Worm (Caenorhabditis elegans) whole organism, young adult: ENCODE measurements around the gene ZK688.4.

Experiments
- B0019.2 ChIP-seq: fragments of 200-800 bp; sonication (Bioruptor generic); conservative IDR thresholded peaks from 2 replicates; pipeline ENCODE4 v1.3.6; 2022; ENCODE audit warnings: missing genetic modification reagents, missing genetic modification characterization, missing compliant biosample characterization
- B0261.1 ChIP-seq: sonication (generic microtip); optimal IDR thresholded peaks from 2 replicates; lab custom pipeline; 2016; ENCODE audit warnings: mild to moderate bottlenecking, missing genetic modification characterization, moderate library complexity, missing compliant biosample characterization
- B0336.3 ChIP-seq: fragments of 200-800 bp; sonication (Bioruptor generic); IDR thresholded peaks from 2 replicates; pipeline ENCODE4 v1.3.6; 2022; ENCODE audit warnings: missing genetic modification characterization, missing compliant biosample characterization
- C06A6.2 ChIP-seq: fragments of 200-800 bp; sonication (Bioruptor generic); conservative IDR thresholded peaks from 2 replicates; pipeline ENCODE4 v1.3.6; 2022; ENCODE audit warnings: missing genetic modification characterization, missing compliant biosample characterization
- C17E4.6 ChIP-seq: fragments of 200-800 bp; sonication (Bioruptor generic); IDR thresholded peaks from 2 replicates; pipeline ENCODE4 v1.3.6; 2022; ENCODE audit warnings: missing genetic modification reagents, missing genetic modification characterization, missing compliant biosample characterization
- F23B12.7 ChIP-seq: sonication (generic microtip); optimal IDR thresholded peaks from 2 replicates; lab custom pipeline; 2017; ENCODE audit warnings: missing genetic modification characterization, mild to moderate bottlenecking, missing compliant biosample characterization, antibody characterized with exemption, moderate library complexity; ENCODE audit not compliant: insufficient read depth
- F57A8.1 ChIP-seq: fragments of 200-800 bp; sonication (Bioruptor generic); optimal IDR thresholded peaks from 2 replicates; lab custom pipeline; 2018; ENCODE audit warnings: mild to moderate bottlenecking, missing genetic modification characterization, moderate library complexity, missing compliant biosample characterization
- Y53G8AR.9 ChIP-seq: fragments of 200-800 bp; sonication (Bioruptor generic); conservative IDR thresholded peaks from 2 replicates; pipeline ENCODE4 v1.3.6; 2022; ENCODE audit warnings: missing genetic modification reagents, missing genetic modification characterization, missing compliant biosample characterization
- Y79H2A.3 ChIP-seq: fragments of 200-800 bp; sonication (Bioruptor generic); conservative IDR thresholded peaks from 2 replicates; pipeline ENCODE4 v1.3.6; 2022; ENCODE audit warnings: missing genetic modification reagents, missing genetic modification characterization, missing compliant biosample characterization
- Y95B8A.8 ChIP-seq: fragments of 200-800 bp; sonication (Bioruptor generic); IDR thresholded peaks from 2 replicates; pipeline ENCODE4 v1.3.6; 2022; ENCODE audit warnings: missing genetic modification reagents, missing genetic modification characterization, missing compliant biosample characterization
- ZK185.1 ChIP-seq: sonication (generic microtip); optimal IDR thresholded peaks from 2 replicates; lab custom pipeline; 2016; ENCODE audit warnings: mild to moderate bottlenecking, missing genetic modification characterization, missing compliant biosample characterization; ENCODE audit not compliant: poor library complexity, severe bottlenecking
- akir-1 ChIP-seq: fragments of 200-800 bp; sonication (Bioruptor generic); optimal IDR thresholded peaks from 2 replicates; lab custom pipeline; 2018; ENCODE audit warnings: mild to moderate bottlenecking, missing genetic modification characterization, moderate library complexity, missing compliant biosample characterization
- aptf-2 ChIP-seq: fragments of 200-800 bp; sonication (Bioruptor generic); conservative IDR thresholded peaks from 2 replicates; pipeline ENCODE4 v1.3.6; 2022; ENCODE audit warnings: missing genetic modification reagents, missing genetic modification characterization, missing compliant biosample characterization
- aptf-3 ChIP-seq: fragments of 200-800 bp; sonication (Bioruptor generic); IDR thresholded peaks from 2 replicates; pipeline ENCODE4 v1.3.6; 2022; ENCODE audit warnings: missing genetic modification characterization, missing compliant biosample characterization
- athp-1 ChIP-seq: sonication (generic microtip); optimal IDR thresholded peaks from 2 replicates; lab custom pipeline; 2017; ENCODE audit warnings: mild to moderate bottlenecking, missing genetic modification characterization, missing compliant biosample characterization
- attf-6 ChIP-seq: fragments of 200-800 bp; sonication (Bioruptor generic); IDR thresholded peaks from 2 replicates; pipeline ENCODE4 v1.3.6; 2022; ENCODE audit warnings: missing genetic modification reagents, missing genetic modification characterization, missing compliant biosample characterization
- bed-1 ChIP-seq: fragments of 200-800 bp; sonication (Bioruptor generic); IDR thresholded peaks from 2 replicates; pipeline ENCODE4 v1.3.6; 2022; ENCODE audit warnings: missing genetic modification reagents, missing genetic modification characterization, missing compliant biosample characterization
- bed-2 ChIP-seq: fragments of 200-800 bp; sonication (Bioruptor generic); IDR thresholded peaks from 2 replicates; pipeline ENCODE4 v1.3.6; 2022; ENCODE audit warnings: missing genetic modification reagents, missing genetic modification characterization, missing compliant biosample characterization
- cebp-1 ChIP-seq, 2 experiments: fragments of 200-800 bp in 1 of 2; sonication (Bioruptor generic) in 1 of 2; sonication (generic microtip) in 1 of 2; IDR thresholded peaks in 1 of 2; optimal IDR thresholded peaks in 1 of 2; 2 replicates each; pipeline versions ENCODE4 v1.3.6 to Lab custom; 2017 to 2022; ENCODE audit warnings: missing compliant biosample characterization in 2 of 2, missing genetic modification characterization in 2 of 2, mild to moderate bottlenecking in 1 of 2, missing genetic modification reagents in 1 of 2, moderate library complexity in 1 of 2
- ceh-100 ChIP-seq: fragments of 200-800 bp; sonication (Bioruptor generic); IDR thresholded peaks from 2 replicates; pipeline ENCODE4 v1.3.6; 2022; ENCODE audit warnings: missing genetic modification reagents, missing genetic modification characterization, missing compliant biosample characterization
- ceh-27 ChIP-seq: fragments of 200-800 bp; sonication (Bioruptor generic); optimal IDR thresholded peaks from 2 replicates; lab custom pipeline; 2018; ENCODE audit warnings: mild to moderate bottlenecking, missing genetic modification characterization, moderate library complexity, missing compliant biosample characterization
- ceh-40 ChIP-seq: fragments of 200-800 bp; sonication (Bioruptor generic); IDR thresholded peaks from 2 replicates; pipeline ENCODE4 v1.3.6; 2022; ENCODE audit warnings: missing genetic modification characterization, missing compliant biosample characterization
- ceh-58 ChIP-seq: fragments of 200-800 bp; sonication (Bioruptor generic); IDR thresholded peaks from 2 replicates; pipeline ENCODE4 v1.3.6; 2022; ENCODE audit warnings: missing genetic modification characterization, missing compliant biosample characterization
- ceh-79 ChIP-seq: sonication (generic microtip); optimal IDR thresholded peaks from 2 replicates; lab custom pipeline; 2017; ENCODE audit warnings: mild to moderate bottlenecking, missing genetic modification characterization, missing compliant biosample characterization
- dpff-1 ChIP-seq: sonication (generic microtip); optimal IDR thresholded peaks from 2 replicates; lab custom pipeline; 2017; ENCODE audit warnings: mild to moderate bottlenecking, missing genetic modification characterization, missing compliant biosample characterization
- egrh-3 ChIP-seq: fragments of 200-800 bp; sonication (Bioruptor generic); IDR thresholded peaks from 2 replicates; pipeline ENCODE4 v1.3.6; 2022; ENCODE audit warnings: missing genetic modification reagents, missing genetic modification characterization, missing compliant biosample characterization
- hrde-1 ChIP-seq: sonication (generic microtip); optimal IDR thresholded peaks from 2 replicates; lab custom pipeline; 2016; ENCODE audit warnings: missing genetic modification characterization, mild to moderate bottlenecking, missing compliant biosample characterization, moderate library complexity, missing genotype, missing genetic modification reagents, borderline replicate concordance
- hsf-1 ChIP-seq: fragments of 200-800 bp; sonication (Bioruptor generic); IDR thresholded peaks from 2 replicates; pipeline ENCODE4 v1.3.6; 2022; ENCODE audit warnings: missing genetic modification reagents, missing genetic modification characterization, missing compliant biosample characterization
- lin-54 ChIP-seq: fragments of 200-800 bp; sonication (Bioruptor generic); optimal IDR thresholded peaks from 2 replicates; lab custom pipeline; 2018; ENCODE audit warnings: mild to moderate bottlenecking, missing genetic modification characterization, missing compliant biosample characterization
- lsl-1 ChIP-seq: fragments of 200-800 bp; sonication (Bioruptor generic); optimal IDR thresholded peaks from 2 replicates; lab custom pipeline; 2018; ENCODE audit warnings: mild to moderate bottlenecking, missing genetic modification characterization, moderate library complexity, missing compliant biosample characterization
- nfya-2 ChIP-seq: fragments of 200-800 bp; sonication (Bioruptor generic); IDR thresholded peaks from 2 replicates; pipeline ENCODE4 v1.3.6; 2022; ENCODE audit warnings: missing genetic modification reagents, missing genetic modification characterization, missing compliant biosample characterization
- nhr-27 ChIP-seq: fragments of 200-800 bp; sonication (Bioruptor generic); optimal IDR thresholded peaks from 2 replicates; lab custom pipeline; 2018; ENCODE audit warnings: mild to moderate bottlenecking, missing genetic modification characterization, moderate library complexity, missing compliant biosample characterization
- nhr-80 ChIP-seq: sonication (generic microtip); optimal IDR thresholded peaks from 2 replicates; lab custom pipeline; 2016; ENCODE audit warnings: missing genetic modification characterization, missing compliant biosample characterization
- nhr-90 ChIP-seq: sonication (generic microtip); optimal IDR thresholded peaks from 2 replicates; lab custom pipeline; 2016; ENCODE audit warnings: missing genotype, mild to moderate bottlenecking, missing genetic modification characterization, missing compliant biosample characterization
- pbrm-1 ChIP-seq: fragments of 200-800 bp; sonication (Bioruptor generic); IDR thresholded peaks from 2 replicates; pipeline ENCODE4 v1.3.6; 2022; ENCODE audit warnings: missing genetic modification reagents, missing genetic modification characterization, missing compliant biosample characterization
- rpc-1 ChIP-seq, 2 experiments: fragments of 150-350 bp in 1 of 2; sonication (generic microtip) in 1 of 2; optimal IDR thresholded peaks; 2 replicates each; lab custom pipeline; 2014 to 2018; ENCODE audit warnings: missing biosample characterization in 1 of 2, missing genetic modification characterization in 1 of 2, missing genetic modification reagents in 1 of 2, missing genotype in 1 of 2
- sdz-38 ChIP-seq: sonication (generic microtip); optimal IDR thresholded peaks from 2 replicates; lab custom pipeline; 2016; ENCODE audit warnings: missing genotype, missing genetic modification characterization, missing compliant biosample characterization
- snpc-3.4 ChIP-seq: sonication (generic microtip); optimal IDR thresholded peaks from 2 replicates; lab custom pipeline; 2017; ENCODE audit warnings: missing genetic modification characterization, mild to moderate bottlenecking, missing compliant biosample characterization, antibody characterized with exemption, moderate library complexity, missing genotype, missing genetic modification reagents
- sptf-2 ChIP-seq: fragments of 200-800 bp; sonication (Bioruptor generic); optimal IDR thresholded peaks from 2 replicates; lab custom pipeline; 2018; ENCODE audit warnings: mild to moderate bottlenecking, missing genetic modification characterization, missing compliant biosample characterization
- tbp1 ChIP-seq: fragments of 200-800 bp; sonication (Bioruptor generic); optimal IDR thresholded peaks from 2 replicates; lab custom pipeline; 2018; ENCODE audit warnings: mild to moderate bottlenecking, missing genetic modification characterization, missing compliant biosample characterization
- tbx-9 ChIP-seq: sonication (generic microtip); optimal IDR thresholded peaks from 2 replicates; lab custom pipeline; 2016; ENCODE audit warnings: borderline replicate concordance, missing genetic modification characterization, inconsistent platforms, missing compliant biosample characterization
- unc-62 ChIP-seq: fragments of 150-350 bp; optimal IDR thresholded peaks from 2 replicates; lab custom pipeline; 2014; ENCODE audit warnings: missing biosample characterization, missing genetic modification reagents, missing genetic modification characterization
- zfh-2 ChIP-seq: fragments of 200-800 bp; sonication (Bioruptor generic); conservative IDR thresholded peaks from 2 replicates; pipeline ENCODE4 v1.3.6; 2022; ENCODE audit warnings: missing genetic modification reagents, missing genetic modification characterization, missing compliant biosample characterization
- ztf-22 ChIP-seq: fragments of 200-800 bp; sonication (Bioruptor generic); optimal IDR thresholded peaks from 2 replicates; lab custom pipeline; 2018; ENCODE audit warnings: mild to moderate bottlenecking, missing genetic modification characterization, moderate library complexity, missing compliant biosample characterization
- ztf-26 ChIP-seq: sonication (generic microtip); optimal IDR thresholded peaks from 2 replicates; lab custom pipeline; 2017; ENCODE audit warnings: missing genetic modification characterization, missing compliant biosample characterization
- ztf-3 ChIP-seq: fragments of 200-800 bp; sonication (Bioruptor generic); optimal IDR thresholded peaks from 2 replicates; lab custom pipeline; 2018; ENCODE audit warnings: mild to moderate bottlenecking, missing genetic modification characterization, missing compliant biosample characterization

Gene ZK688.4

ce11 chrIII:7891573-7892306, 3.1 kb upstream of the ZK688.4 start, which contains the start of the genes ZK688.5 and fahd-1:
Gene ZK688.5, minus strand, starts transcription at chrIII:7891623.
Gene fahd-1, plus strand, starts transcription at chrIII:7892256.
- TF ChIP-seq attf-6 = no peak
- TF ChIP-seq F23B12.7 (tag; lab: Kevin White, UChicago) = no peak
- no peak for TF ChIP-seq ztf-3
- no peak for TF ChIP-seq F57A8.1 (GFP tag; lab: Kevin White, UChicago)
- TF ChIP-seq lsl-1 (GFP tag; lab: Kevin White, UChicago) = no peak
- TF ChIP-seq snpc-3.4 (tag; lab: Kevin White, UChicago) = no peak
- TF ChIP-seq ceh-40 = no peak
- no peak for TF ChIP-seq akir-1 (GFP tag; lab: Kevin White, UChicago)
- TF ChIP-seq B0336.3 (GFP tag; lab: Robert Waterston, UW) = 0 out of 2 replicates have a peak, but pooled peaks have one; percentile 52
- no peak for TF ChIP-seq B0261.1
- TF ChIP-seq nfya-2 (GFP tag; lab: Robert Waterston, UW) = no peak
- TF ChIP-seq ceh-27 (GFP tag; lab: Kevin White, UChicago) = peak; percentile 44
- no peak for TF ChIP-seq aptf-2 (GFP tag; lab: Robert Waterston, UW)
- TF ChIP-seq sptf-2 = no peak
- peak; percentile 26 for TF ChIP-seq ZK185.1
- TF ChIP-seq sdz-38 (tag; lab: Kevin White, UChicago) = no peak
- no peak for TF ChIP-seq Y95B8A.8 (GFP tag; lab: Robert Waterston, UW)
- TF ChIP-seq pbrm-1 (GFP tag; lab: Robert Waterston, UW) = 0 out of 2 replicates have a peak, but pooled peaks have one; percentile 26
- TF ChIP-seq hrde-1 (tag; lab: Kevin White, UChicago) = no peak
- 0 out of 2 replicates have a peak, but pooled peaks have one; percentile 35 for TF ChIP-seq C06A6.2 (GFP tag; lab: Robert Waterston, UW)
- no peak for TF ChIP-seq tbx-9 (tag; lab: Kevin White, UChicago)
- peak; percentile 56; the same call in 1 of the 2 replicates for TF ChIP-seq Y53G8AR.9
- TF ChIP-seq aptf-3 (GFP tag; lab: Robert Waterston, UW) = no peak
- TF ChIP-seq dpff-1 = no peak
- TF ChIP-seq B0019.2 = no peak
- TF ChIP-seq Y79H2A.3 = no peak
- TF ChIP-seq unc-62 (GFP tag; lab: Kevin White, UChicago) = peak; percentile 23
- TF ChIP-seq ceh-58 (GFP tag; lab: Robert Waterston, UW) = no peak
- no peak for TF ChIP-seq nhr-27
- TF ChIP-seq rpc-1 (optimal IDR thresholded peaks at IDR 0.05; lab: Kevin White, UChicago) = no peak
- no peak for TF ChIP-seq rpc-1 (tag; optimal IDR thresholded peaks at IDR 0.05; lab: Kevin White, UChicago)
- no peak for TF ChIP-seq ztf-22 (GFP tag; lab: Kevin White, UChicago)
- no peak for TF ChIP-seq bed-2 (GFP tag; lab: Robert Waterston, UW)
- no peak for TF ChIP-seq cebp-1 (GFP tag; IDR thresholded peaks at IDR 0.05; lab: Robert Waterston, UW)
- peak; percentile 75 for TF ChIP-seq cebp-1 (tag; optimal IDR thresholded peaks at IDR 0.05; lab: Kevin White, UChicago)
- no peak for TF ChIP-seq ceh-79 (tag; lab: Kevin White, UChicago)
- TF ChIP-seq ztf-26 = peak; percentile 39
- TF ChIP-seq tbp1 (GFP tag; lab: Kevin White, UChicago) = peak; percentile 45
- TF ChIP-seq lin-54 (GFP tag; lab: Kevin White, UChicago) = peak; percentile 7
- TF ChIP-seq egrh-3 (GFP tag; lab: Robert Waterston, UW) = peak; percentile 24; the same call in 1 of the 2 replicates
- no peak for TF ChIP-seq athp-1 (tag; lab: Kevin White, UChicago)
- no peak for TF ChIP-seq bed-1 (GFP tag; lab: Robert Waterston, UW)
- no peak for TF ChIP-seq ceh-100 (GFP tag; lab: Robert Waterston, UW)
- no peak for TF ChIP-seq C17E4.6
- no peak for TF ChIP-seq nhr-90 (tag; lab: Kevin White, UChicago)
- no peak for TF ChIP-seq hsf-1 (GFP tag; lab: Robert Waterston, UW)
- TF ChIP-seq zfh-2 (GFP tag; lab: Robert Waterston, UW) = no peak
- peak; percentile 91 for TF ChIP-seq nhr-80 (tag; lab: Kevin White, UChicago)
